Comparison of ENCODE assay signal across 1 worm cellular context in genomic region chrX:13442446-13442845, ce11.
TF ChIP-seq lines count a peak whose summit lies in the region.

No protein-coding gene starts in this region.

TF ChIP-seq in whole organism, L1 larva, 84 proteins besides CTCF, POLR2A, EP300 and RAD21 (continued from another document):
- TF ChIP-seq ztf-11 (tag; optimal IDR thresholded peaks at IDR 0.05; lab: Kevin White, UChicago) (peak in 1 of 2 experiments; percentile 24), lir-3 (tag; optimal IDR thresholded peaks at IDR 0.05; lab: Kevin White, UChicago; ENCODE audit: poor library complexity) (no peak), egl-27 (tag; optimal IDR thresholded peaks at IDR 0.05; lab: Kevin White, UChicago) (no peak), tbx-2 (tag; optimal IDR thresholded peaks at IDR 0.05; lab: Kevin White, UChicago) (peak; percentile 48), F16B12.6 (tag; optimal IDR thresholded peaks at IDR 0.05; lab: Kevin White, UChicago) (no peak), jun-1 (tag; optimal IDR thresholded peaks at IDR 0.05; lab: Kevin White, UChicago) (peak; percentile 57)
